Fruit fly (Drosophila melanogaster) whole organism, embryonic: ENCODE results near the gene VhaAC39-1.

Experiments used
- ATbp ChIP-seq: fragments of 200-800 bp; sonication (Bioruptor generic); optimal IDR thresholded peaks from 2 replicates; lab custom pipeline; 2017; ENCODE audit warnings: missing biosample characterization, mild to moderate bottlenecking, missing genetic modification characterization, missing genetic modification reagents
- Atf-2 ChIP-seq: fragments of 200-800 bp; sonication (Bioruptor generic); optimal IDR thresholded peaks from 2 replicates; lab custom pipeline; 2016; ENCODE audit warnings: missing biosample characterization, missing genetic modification characterization
- Bteb2 ChIP-seq: fragments of 200-800 bp; sonication (Bioruptor generic); optimal IDR thresholded peaks from 2 replicates; lab custom pipeline; 2016; ENCODE audit warnings: missing biosample characterization, missing genetic modification characterization
- CG10274 ChIP-seq: fragments of 200-800 bp; sonication (Bioruptor generic); optimal IDR thresholded peaks from 3 replicates; lab custom pipeline; 2017; ENCODE audit warnings: missing biosample characterization, mild to moderate bottlenecking, missing genetic modification characterization
- CG11398 ChIP-seq: fragments of 200-800 bp; sonication (Bioruptor generic); optimal IDR thresholded peaks from 2 replicates; lab custom pipeline; 2016; ENCODE audit warnings: missing biosample characterization, missing genetic modification characterization
- CG12104 ChIP-seq: fragments of 200-800 bp; sonication (Bioruptor generic); optimal IDR thresholded peaks from 3 replicates; lab custom pipeline; 2016; ENCODE audit warnings: missing biosample characterization, missing genetic modification characterization
- CG12744 ChIP-seq: fragments of 200-800 bp; sonication (Bioruptor generic); optimal IDR thresholded peaks from 2 replicates; lab custom pipeline; 2016; ENCODE audit warnings: missing biosample characterization, missing genetic modification characterization
- CG13424 ChIP-seq: fragments of 200-800 bp; sonication (Bioruptor generic); optimal IDR thresholded peaks from 2 replicates; lab custom pipeline; 2019; ENCODE audit warnings: missing biosample characterization, mild to moderate bottlenecking, missing genetic modification characterization, moderate library complexity
- CG16863 ChIP-seq: fragments of 200-800 bp; sonication (Bioruptor generic); optimal IDR thresholded peaks from 3 replicates; lab custom pipeline; 2016; ENCODE audit warnings: missing biosample characterization, missing genetic modification characterization
- CG17328 ChIP-seq: fragments of 200-800 bp; sonication (Bioruptor generic); IDR thresholded peaks from 2 replicates; pipeline ENCODE4 v1.3.6; 2022; ENCODE audit warnings: missing biosample characterization, missing genetic modification characterization
- CG17612 ChIP-seq: fragments of 200-800 bp; sonication (Bioruptor generic); IDR thresholded peaks from 2 replicates; pipeline ENCODE4 v1.3.6; 2022; ENCODE audit warnings: missing biosample characterization, missing genetic modification characterization
- CG1792 ChIP-seq: fragments of 200-800 bp; sonication (Bioruptor generic); optimal IDR thresholded peaks from 2 replicates; lab custom pipeline; 2016; ENCODE audit warnings: missing biosample characterization, missing genetic modification characterization
- CG18619 ChIP-seq: fragments of 200-800 bp; sonication (Bioruptor generic); optimal IDR thresholded peaks from 3 replicates; lab custom pipeline; 2017; ENCODE audit warnings: missing biosample characterization, mild to moderate bottlenecking, missing genetic modification characterization
- CG2202 ChIP-seq: fragments of 200-800 bp; sonication (Bioruptor generic); optimal IDR thresholded peaks from 2 replicates; lab custom pipeline; 2018; ENCODE audit warnings: missing biosample characterization, mild to moderate bottlenecking, missing genetic modification characterization
- CG3281 ChIP-seq: fragments of 200-800 bp; sonication (Bioruptor generic); optimal IDR thresholded peaks from 3 replicates; lab custom pipeline; 2017; ENCODE audit warnings: missing biosample characterization, mild to moderate bottlenecking, missing genetic modification characterization
- CG3726 ChIP-seq: fragments of 200-800 bp; sonication (Bioruptor generic); IDR thresholded peaks from 3 replicates; pipeline ENCODE4, ENCODE4 v1.3.6; 2022; ENCODE audit warnings: missing biosample characterization, missing genetic modification characterization
- CG4360 ChIP-seq: fragments of 200-800 bp; sonication (Bioruptor generic); IDR thresholded peaks from 2 replicates; pipeline ENCODE4 v1.3.6; 2022; ENCODE audit warnings: missing biosample characterization, missing genetic modification characterization
- CG43689 ChIP-seq: fragments of 200-800 bp; sonication (Bioruptor generic); IDR thresholded peaks from 2 replicates; pipeline ENCODE4 v1.3.6; 2022; ENCODE audit warnings: missing biosample characterization, missing genetic modification characterization
- CG6654 ChIP-seq: fragments of 200-800 bp; sonication (Bioruptor generic); optimal IDR thresholded peaks from 2 replicates; lab custom pipeline; 2017; ENCODE audit warnings: missing biosample characterization, mild to moderate bottlenecking, missing genetic modification characterization
- CG6683 ChIP-seq: fragments of 200-800 bp; sonication (Bioruptor generic); optimal IDR thresholded peaks from 2 replicates; lab custom pipeline; 2017; ENCODE audit warnings: missing biosample characterization, mild to moderate bottlenecking, missing genetic modification characterization, missing genetic modification reagents
- CG6813 ChIP-seq: fragments of 200-800 bp; sonication (Bioruptor generic); optimal IDR thresholded peaks from 2 replicates; lab custom pipeline; 2017; ENCODE audit warnings: missing biosample characterization, missing genetic modification characterization, mild to moderate bottlenecking, moderate library complexity, missing genetic modification reagents
- CG9215 ChIP-seq: fragments of 200-800 bp; sonication (Bioruptor generic); IDR thresholded peaks from 2 replicates; pipeline ENCODE4 v1.3.6; 2022; ENCODE audit warnings: missing biosample characterization, missing genetic modification characterization
- CG9437 ChIP-seq: fragments of 200-800 bp; sonication (Bioruptor generic); optimal IDR thresholded peaks from 2 replicates; lab custom pipeline; 2018; ENCODE audit warnings: missing biosample characterization, mild to moderate bottlenecking, missing genetic modification characterization
- CG9797 ChIP-seq: fragments of 200-800 bp; sonication (Bioruptor generic); optimal IDR thresholded peaks from 3 replicates; lab custom pipeline; 2018; ENCODE audit warnings: missing biosample characterization, mild to moderate bottlenecking, missing genetic modification characterization
- Dfd ChIP-seq, 2 experiments: fragments of >200 bp; optimal IDR thresholded peaks; 2 replicates each; lab custom pipeline; 2017; ENCODE audit warnings: missing biosample characterization in 2 of 2, missing genetic modification characterization in 2 of 2
- Elba2 ChIP-seq: fragments of 200-800 bp; sonication (Bioruptor generic); optimal IDR thresholded peaks from 3 replicates; lab custom pipeline; 2016; ENCODE audit warnings: missing biosample characterization, missing genetic modification characterization
- Lhr ChIP-seq: fragments of 200-800 bp; sonication (Bioruptor generic); optimal IDR thresholded peaks from 3 replicates; lab custom pipeline; 2017; ENCODE audit warnings: mild to moderate bottlenecking, missing biosample characterization, missing genetic modification reagents, missing genetic modification characterization
- MESR4 ChIP-seq: fragments of 200-800 bp; sonication (Bioruptor generic); optimal IDR thresholded peaks from 2 replicates; lab custom pipeline; 2018; ENCODE audit warnings: missing biosample characterization, mild to moderate bottlenecking, missing genetic modification characterization, moderate library complexity
- NC2β ChIP-seq: fragments of 200-800 bp; sonication (Bioruptor generic); optimal IDR thresholded peaks from 2 replicates; lab custom pipeline; 2016; ENCODE audit warnings: missing biosample characterization, missing genetic modification characterization
- Nf-YC ChIP-seq: fragments of 200-800 bp; optimal IDR thresholded peaks from 3 replicates; lab custom pipeline; 2019; ENCODE audit warnings: missing biosample characterization, mild to moderate bottlenecking, missing genetic modification characterization, moderate library complexity
- Oli ChIP-seq: fragments of 200-800 bp; sonication (Bioruptor generic); optimal IDR thresholded peaks from 2 replicates; lab custom pipeline; 2018; ENCODE audit warnings: missing biosample characterization, mild to moderate bottlenecking, missing genetic modification characterization, moderate library complexity
- Rx ChIP-seq: fragments of 200-800 bp; sonication (Bioruptor generic); IDR thresholded peaks from 2 replicates; pipeline ENCODE4 v1.3.6; 2022; ENCODE audit warnings: missing biosample characterization, missing genetic modification characterization
- ac ChIP-seq: fragments of 200-800 bp; sonication (Bioruptor generic); optimal IDR thresholded peaks from 3 replicates; lab custom pipeline; 2017; ENCODE audit warnings: missing biosample characterization, mild to moderate bottlenecking, missing genetic modification characterization
- aop ChIP-seq: fragments of 200-800 bp; sonication (Bioruptor generic); IDR thresholded peaks from 2 replicates; pipeline ENCODE4 v1.3.6; 2022; ENCODE audit warnings: missing biosample characterization, missing genetic modification characterization
- chinmo ChIP-seq: fragments of 200-800 bp; sonication (Bioruptor generic); IDR thresholded peaks from 4 replicates; pipeline ENCODE4 v1.3.6; 2022; ENCODE audit warnings: missing biosample characterization, missing genetic modification characterization; ENCODE audit not compliant: partially characterized antibody
- da ChIP-seq: fragments of 200-800 bp; sonication (Bioruptor generic); optimal IDR thresholded peaks from 2 replicates; lab custom pipeline; 2016; ENCODE audit warnings: missing biosample characterization, missing genetic modification characterization
- dpn ChIP-seq, 2 experiments: fragments of 200-800 bp; sonication (Bioruptor generic); optimal IDR thresholded peaks; 3 replicates each; lab custom pipeline; 2016; ENCODE audit warnings: missing biosample characterization in 2 of 2, missing genetic modification characterization in 2 of 2
- en ChIP-seq: fragments of 200-800 bp; sonication (Bioruptor generic); optimal IDR thresholded peaks from 2 replicates; lab custom pipeline; 2016; ENCODE audit warnings: missing biosample characterization, missing genetic modification characterization
- her ChIP-seq: fragments of 200-800 bp; sonication (Bioruptor generic); optimal IDR thresholded peaks from 2 replicates; lab custom pipeline; 2016; ENCODE audit warnings: missing biosample characterization, missing genetic modification characterization
- mam ChIP-seq: fragments of 200-800 bp; sonication (Bioruptor generic); optimal IDR thresholded peaks from 3 replicates; lab custom pipeline; 2016; ENCODE audit warnings: missing biosample characterization, missing genetic modification characterization
- nom ChIP-seq: fragments of 200-800 bp; sonication (Bioruptor generic); optimal IDR thresholded peaks from 2 replicates; lab custom pipeline; 2017; ENCODE audit warnings: missing biosample characterization, missing genetic modification characterization, mild to moderate bottlenecking, moderate library complexity, missing genetic modification reagents
- pan ChIP-seq, 4 experiments: fragments of >200 bp in 3 of 4; fragments of 200-800 bp in 1 of 4; sonication (Bioruptor generic) in 1 of 4; optimal IDR thresholded peaks in 3 of 4; IDR thresholded peaks in 1 of 4; 2 replicates each; pipeline versions ENCODE4 v1.3.6 to Lab custom; 2017 to 2022; ENCODE audit warnings: missing biosample characterization in 2 of 4, missing genetic modification characterization in 2 of 4, mixed read lengths in 1 of 4
- pfk ChIP-seq: fragments of 200-800 bp; sonication (Bioruptor generic); optimal IDR thresholded peaks from 2 replicates; lab custom pipeline; 2018; ENCODE audit warnings: missing biosample characterization, mild to moderate bottlenecking, missing genetic modification characterization, moderate library complexity
- so ChIP-seq: fragments of 200-800 bp; sonication (Bioruptor generic); IDR thresholded peaks from 3 replicates; pipeline ENCODE4 v1.3.6; 2022; ENCODE audit warnings: missing biosample characterization, missing genetic modification characterization
- tap ChIP-seq: fragments of 200-800 bp; optimal IDR thresholded peaks from 3 replicates; lab custom pipeline; 2019; ENCODE audit warnings: missing biosample characterization, mild to moderate bottlenecking, missing genetic modification characterization, moderate library complexity
- toy ChIP-seq: fragments of 200-800 bp; sonication (Bioruptor generic); IDR thresholded peaks from 2 replicates; pipeline ENCODE4 v1.3.6; 2022; ENCODE audit warnings: missing biosample characterization, missing genetic modification characterization
- ttk ChIP-seq: fragments of 200-800 bp; sonication (Bioruptor generic); IDR thresholded peaks from 2 replicates; pipeline ENCODE4 v2.1.2; 2022; ENCODE audit warnings: missing biosample characterization, missing genetic modification characterization
- twi ChIP-seq: fragments of 200-800 bp; optimal IDR thresholded peaks from 2 replicates; lab custom pipeline; 2019; ENCODE audit warnings: missing biosample characterization, mild to moderate bottlenecking, missing genetic modification characterization, moderate library complexity
- unpg ChIP-seq: fragments of 200-800 bp; sonication (Bioruptor generic); optimal IDR thresholded peaks from 3 replicates; lab custom pipeline; 2018; ENCODE audit warnings: missing biosample characterization, mild to moderate bottlenecking, missing genetic modification characterization, moderate library complexity
- usp ChIP-seq: fragments of >200 bp; optimal IDR thresholded peaks from 2 replicates; lab custom pipeline; 2017; ENCODE audit warnings: missing biosample characterization, missing genetic modification characterization

Gene VhaAC39-1

dm6 chrX:3868456-3869023 is 12.0 kb upstream of the VhaAC39-1 start, which contains the start of gene CG2930 (continued):
- peak; percentile 74 for TF ChIP-seq CG2202 (tag; lab: Kevin White, UChicago)
- TF ChIP-seq CG43689, result peak; percentile 76
- TF ChIP-seq NC2β, result peak; percentile 82
- no peak for TF ChIP-seq pfk (GFP tag; lab: Kevin White, UChicago)
- TF ChIP-seq CG3726 (GFP tag; lab: Robert Waterston, UW), result peak; percentile 90
- TF ChIP-seq CG3281 (GFP tag; lab: Kevin White, UChicago), result peak; percentile 57
- no peak for TF ChIP-seq usp (GFP tag; lab: Kevin White, UChicago)
- TF ChIP-seq CG6654 (GFP tag; lab: Kevin White, UChicago), result peak; percentile 64
- TF ChIP-seq Bteb2, result peak; percentile 32
- TF ChIP-seq CG4360, result peak; percentile 53; the same call in 1 of the 2 replicates
- TF ChIP-seq chinmo (GFP tag; lab: Robert Waterston, UW), result no peak
- peak; percentile 91 for TF ChIP-seq so (GFP tag; lab: Robert Waterston, UW)
- TF ChIP-seq CG9797, result no peak
- TF ChIP-seq CG1792 (GFP tag; lab: Kevin White, UChicago), result peak; percentile 75
- TF ChIP-seq Nf-YC (tag; lab: Kevin White, UChicago), result peak; percentile 23
- TF ChIP-seq CG18619 (GFP tag; lab: Kevin White, UChicago), result peak; percentile 74
- TF ChIP-seq ttk (GFP tag; lab: Robert Waterston, UW), result peak; percentile 92
- peak; percentile 59 for TF ChIP-seq CG9437 (GFP tag; lab: Kevin White, UChicago)
- TF ChIP-seq CG12744, result peak; percentile 51
- TF ChIP-seq CG17328 (GFP tag; lab: Robert Waterston, UW), result peak; percentile 93
- TF ChIP-seq Oli, result peak; percentile 88
- TF ChIP-seq her (GFP tag; lab: Kevin White, UChicago), result peak; percentile 69
- peak; percentile 73 to 87 for TF ChIP-seq dpn (GFP tag; optimal IDR thresholded peaks at IDR 0.05; lab: Kevin White, UChicago)
- TF ChIP-seq aop (GFP tag; lab: Robert Waterston, UW), result peak; percentile 80
- peak; percentile 54 for TF ChIP-seq CG6683 (GFP tag; lab: Kevin White, UChicago)
- peak; percentile 32 for TF ChIP-seq twi (tag; lab: Kevin White, UChicago)
- no peak for TF ChIP-seq CG11398 (GFP tag; lab: Kevin White, UChicago)
- peak; percentile 63 for TF ChIP-seq CG9215 (GFP tag; lab: Robert Waterston, UW)
- TF ChIP-seq mam (GFP tag; lab: Kevin White, UChicago), result peak; percentile 70
- TF ChIP-seq da (GFP tag; lab: Kevin White, UChicago), result peak; percentile 57
- TF ChIP-seq pan (optimal IDR thresholded peaks at IDR 0.05; lab: Kevin White, UChicago), result no peak
- TF ChIP-seq pan (GFP tag; optimal IDR thresholded peaks at IDR 0.05 in 1 of 2, IDR thresholded peaks at IDR 0.05 in 1 of 2), result peak in 1 of 2 experiments; percentile 94
- TF ChIP-seq tap (tag; lab: Kevin White, UChicago), result peak; percentile 72
- peak; percentile 73 for TF ChIP-seq CG12104 (GFP tag; lab: Kevin White, UChicago)
- peak; percentile 86 for TF ChIP-seq Rx (GFP tag; lab: Robert Waterston, UW)
- peak; percentile 86 for TF ChIP-seq CG13424 (tag; lab: Kevin White, UChicago)
- TF ChIP-seq ATbp (GFP tag; lab: Kevin White, UChicago), result peak; percentile 87
- TF ChIP-seq Elba2 (GFP tag; lab: Kevin White, UChicago), result no peak
- no peak for TF ChIP-seq Dfd (GFP tag; optimal IDR thresholded peaks at IDR 0.05; lab: Kevin White, UChicago)
- TF ChIP-seq MESR4 (GFP tag; lab: Kevin White, UChicago), result peak; percentile 13
- peak; percentile 88 for TF ChIP-seq unpg
- TF ChIP-seq CG10274, result peak; percentile 68
- 0 out of 2 replicates have a peak, but pooled peaks have one; percentile 44 for TF ChIP-seq CG17612 (GFP tag; lab: Robert Waterston, UW)
- TF ChIP-seq Atf-2 (GFP tag; lab: Kevin White, UChicago), result peak; percentile 72
- peak; percentile 45 for TF ChIP-seq ac (GFP tag; lab: Kevin White, UChicago)
- 0 out of 2 replicates have a peak, but pooled peaks have one; percentile 31 for TF ChIP-seq toy
- TF ChIP-seq Lhr (GFP tag; lab: Kevin White, UChicago), result peak; percentile 63
- peak; percentile 84 for TF ChIP-seq CG16863 (GFP tag; lab: Kevin White, UChicago)
- TF ChIP-seq CG6813 (GFP tag; lab: Kevin White, UChicago), result peak; percentile 73
- peak; percentile 93 for TF ChIP-seq nom (GFP tag; lab: Kevin White, UChicago)
- peak; percentile 38 for TF ChIP-seq en (GFP tag; lab: Kevin White, UChicago)
